Worm (Caenorhabditis elegans): ENCODE results near the gene clec-33.

DNA sequence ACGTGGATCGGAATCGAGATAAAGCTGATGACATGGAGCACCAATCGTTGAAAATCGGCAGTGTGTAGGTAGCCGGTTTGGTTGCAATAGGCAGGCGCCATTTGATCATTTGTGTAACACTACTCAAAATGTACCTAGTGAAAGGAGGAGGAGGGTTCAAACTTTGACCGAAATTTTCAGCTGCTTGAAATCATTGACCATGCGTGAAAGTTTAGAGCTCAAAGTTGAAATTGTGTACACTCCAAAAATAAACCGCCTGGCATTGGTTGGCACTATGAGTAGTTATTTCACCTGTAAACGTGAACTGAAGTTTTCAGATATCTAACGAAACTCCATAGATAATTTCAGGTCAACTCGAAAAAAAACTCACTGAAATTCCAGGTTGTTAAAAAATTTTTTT is 37.7 kb downstream of the clec-33 start, which contains the start of gene srh-215:
- TF ChIP-seq ama-1 (optimal IDR thresholded peaks at IDR 0.05) (no peak), hmbx-1 (tag; optimal IDR thresholded peaks at IDR 0.05) (no peak), ets-7 (tag; optimal IDR thresholded peaks at IDR 0.05) (no peak), scrt-1 (GFP tag; IDR thresholded peaks at IDR 0.05) (no peak), hnd-1 (tag; optimal IDR thresholded peaks at IDR 0.05) (no peak), F13C5.2 (tag; optimal IDR thresholded peaks at IDR 0.05) (no peak), aly-1 (tag; optimal IDR thresholded peaks at IDR 0.05) (no peak), tbx-11 (GFP tag; IDR thresholded peaks at IDR 0.05) (no peak), ceh-36 (tag; optimal IDR thresholded peaks at IDR 0.05) (no peak), flt-1 (GFP tag; IDR thresholded peaks at IDR 0.05) (no peak), tbx-37 (GFP tag; conservative IDR thresholded peaks at IDR 0.05) (no peak)
